Fruit fly (Drosophila melanogaster): ENCODE results near the gene CG34159.

CG34159 gene

dm6 chr2L:10198911-10199310 lies 5.2 kb downstream of the CG34159 start, which contains the start of gene Sur:
Gene Sur, minus strand, starts transcription at chr2L:10199117.
- TF ChIP-seq CG33017 (tag; optimal IDR thresholded peaks at IDR 0.05) (no peak), ovo (GFP tag; optimal IDR thresholded peaks at IDR 0.05) (no peak), CG7045 (GFP tag; optimal IDR thresholded peaks at IDR 0.05) (no peak), CG1620 (GFP tag; optimal IDR thresholded peaks at IDR 0.05) (no peak), tj (GFP tag; optimal IDR thresholded peaks at IDR 0.05) (no peak), Mnt (GFP tag; optimal IDR thresholded peaks at IDR 0.05) (no peak), cic (GFP tag; optimal IDR thresholded peaks at IDR 0.05) (no peak), CG12768 (GFP tag; optimal IDR thresholded peaks at IDR 0.05) (no peak), CG14711 (tag; optimal IDR thresholded peaks at IDR 0.05) (no peak), pad (GFP tag; optimal IDR thresholded peaks at IDR 0.05) (no peak), toe (GFP tag; optimal IDR thresholded peaks at IDR 0.05) (no peak), bab1 (GFP tag; optimal IDR thresholded peaks at IDR 0.05) (no peak), kay (GFP tag; ENCODE audit: borderline replicate concordance) (no peak), Hr96 (GFP tag; optimal IDR thresholded peaks at IDR 0.05) (no peak), CG11617 (GFP tag; optimal IDR thresholded peaks at IDR 0.05) (no peak), cnc (optimal IDR thresholded peaks at IDR 0.05) (no peak), Crg-1 (GFP tag; optimal IDR thresholded peaks at IDR 0.05) (no peak), Clk (GFP tag; optimal IDR thresholded peaks at IDR 0.05) (no peak), CG5204 (GFP tag; optimal IDR thresholded peaks at IDR 0.05) (no peak)

- TF ChIP-seq cic (GFP tag; optimal IDR thresholded peaks at IDR 0.05) (no peak), CG7101 (tag; optimal IDR thresholded peaks at IDR 0.05) (no peak), tj (GFP tag; optimal IDR thresholded peaks at IDR 0.05) (no peak), CG33017 (tag; optimal IDR thresholded peaks at IDR 0.05) (no peak), pad (GFP tag; optimal IDR thresholded peaks at IDR 0.05) (no peak)
Measured at dm6 chr2L:10191396-10191795, 12.7 kb downstream of the CG34159 start, which contains the start of gene Fum4. Gene Fum4, minus strand, starts transcription at chr2L:10191496.

dm6 chr2L:10180182-10180779 lies 23.8 kb downstream of the CG34159 start, which contains the start of gene CG44153:
Gene CG44153, minus strand, starts transcription at chr2L:10180256.
- TF ChIP-seq pad (GFP tag; optimal IDR thresholded peaks at IDR 0.05) (no peak), CG11617 (GFP tag; optimal IDR thresholded peaks at IDR 0.05) (no peak), bab1 (GFP tag; optimal IDR thresholded peaks at IDR 0.05) (no peak), CG7101 (tag; optimal IDR thresholded peaks at IDR 0.05) (no peak), CG1620 (GFP tag; optimal IDR thresholded peaks at IDR 0.05) (no peak), CG14711 (tag; optimal IDR thresholded peaks at IDR 0.05) (no peak), CG5204 (GFP tag; optimal IDR thresholded peaks at IDR 0.05) (no peak), kay (GFP tag; ENCODE audit: borderline replicate concordance) (no peak), tj (GFP tag; optimal IDR thresholded peaks at IDR 0.05) (no peak)

dm6 chr2L:10172402-10172801 lies 31.7 kb downstream of the CG34159 start, which contains the start of gene CG13137:
Gene CG13137, plus strand, starts transcription at chr2L:10172702.
- no peak for TF ChIP-seq CG5204 (GFP tag; optimal IDR thresholded peaks at IDR 0.05)
- no peak for TF ChIP-seq ovo (GFP tag; optimal IDR thresholded peaks at IDR 0.05)
- no peak for TF ChIP-seq Hr96 (GFP tag; optimal IDR thresholded peaks at IDR 0.05)
- TF ChIP-seq CG33017 (tag; optimal IDR thresholded peaks at IDR 0.05) = no peak
- TF ChIP-seq CG12768 (GFP tag; optimal IDR thresholded peaks at IDR 0.05) = no peak
- TF ChIP-seq CG11617 (GFP tag; optimal IDR thresholded peaks at IDR 0.05) = no peak
- TF ChIP-seq Crg-1 (GFP tag; optimal IDR thresholded peaks at IDR 0.05) = no peak
- TF ChIP-seq tj (GFP tag; optimal IDR thresholded peaks at IDR 0.05) = no peak
- TF ChIP-seq CG14711 (tag; optimal IDR thresholded peaks at IDR 0.05) = no peak
- no peak for TF ChIP-seq cnc (optimal IDR thresholded peaks at IDR 0.05)
- TF ChIP-seq CG7101 (tag; optimal IDR thresholded peaks at IDR 0.05) = no peak
- no peak for TF ChIP-seq kay (GFP tag; ENCODE audit: borderline replicate concordance)
- no peak for TF ChIP-seq pad (GFP tag; optimal IDR thresholded peaks at IDR 0.05)
- no peak for TF ChIP-seq cic (GFP tag; optimal IDR thresholded peaks at IDR 0.05)
- TF ChIP-seq Mnt (GFP tag; optimal IDR thresholded peaks at IDR 0.05) = no peak
- TF ChIP-seq bab1 (GFP tag; optimal IDR thresholded peaks at IDR 0.05) = no peak
- TF ChIP-seq toe (GFP tag; optimal IDR thresholded peaks at IDR 0.05) = no peak
- no peak for TF ChIP-seq Clk (GFP tag; optimal IDR thresholded peaks at IDR 0.05)
- no peak for TF ChIP-seq CG7045 (GFP tag; optimal IDR thresholded peaks at IDR 0.05)

- no peak for TF ChIP-seq pad (GFP tag; optimal IDR thresholded peaks at IDR 0.05)
- TF ChIP-seq Mnt (GFP tag; optimal IDR thresholded peaks at IDR 0.05) = no peak
- TF ChIP-seq Hr96 (GFP tag; optimal IDR thresholded peaks at IDR 0.05) = no peak
- TF ChIP-seq Crg-1 (GFP tag; optimal IDR thresholded peaks at IDR 0.05) = no peak
- no peak for TF ChIP-seq CG33017 (tag; optimal IDR thresholded peaks at IDR 0.05)
- TF ChIP-seq CG14711 (tag; optimal IDR thresholded peaks at IDR 0.05) = no peak
- no peak for TF ChIP-seq CG11617 (GFP tag; optimal IDR thresholded peaks at IDR 0.05)
- TF ChIP-seq ovo (GFP tag; optimal IDR thresholded peaks at IDR 0.05) = no peak
- TF ChIP-seq CG7045 (GFP tag; optimal IDR thresholded peaks at IDR 0.05) = no peak
- no peak for TF ChIP-seq CG12768 (GFP tag; optimal IDR thresholded peaks at IDR 0.05)
- no peak for TF ChIP-seq cnc (optimal IDR thresholded peaks at IDR 0.05)
- TF ChIP-seq CG1620 (GFP tag; optimal IDR thresholded peaks at IDR 0.05) = no peak
- TF ChIP-seq kay (GFP tag; ENCODE audit: borderline replicate concordance) = no peak
- TF ChIP-seq toe (GFP tag; optimal IDR thresholded peaks at IDR 0.05) = no peak
- TF ChIP-seq CG7101 (tag; optimal IDR thresholded peaks at IDR 0.05) = no peak
- no peak for TF ChIP-seq Clk (GFP tag; optimal IDR thresholded peaks at IDR 0.05)
- TF ChIP-seq bab1 (GFP tag; optimal IDR thresholded peaks at IDR 0.05) = no peak
- no peak for TF ChIP-seq cic (GFP tag; optimal IDR thresholded peaks at IDR 0.05)
- no peak for TF ChIP-seq CG5204 (GFP tag; optimal IDR thresholded peaks at IDR 0.05)
Measured at dm6 chr2L:10154395-10154794, 49.7 kb downstream of the CG34159 start.

Measured in whole organism, adult.